Worm (Caenorhabditis elegans): Measurements from ENCODE around the gene grd-3.

DNA sequence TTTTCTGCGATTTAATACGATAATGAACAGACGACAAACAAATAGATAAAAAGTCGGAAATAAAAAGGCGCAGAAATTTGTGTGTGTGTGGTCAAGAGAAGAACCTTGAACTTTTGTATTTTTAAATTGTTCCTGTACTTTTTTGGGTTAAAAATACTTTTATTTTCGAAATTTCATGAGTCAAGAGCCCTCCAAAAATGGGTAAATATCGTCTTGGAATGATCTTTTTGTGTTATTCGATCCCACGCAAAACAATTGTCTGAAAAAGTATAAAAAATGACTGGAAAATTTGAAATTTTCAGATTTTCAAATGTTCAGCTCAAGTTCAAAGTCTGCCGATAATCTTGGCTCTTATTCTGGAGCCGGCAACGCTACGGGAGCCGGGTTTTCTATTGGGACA, 43.9 kb upstream of the grd-3 start, which contains the start of gene C04C3.14:
- no peak for TF ChIP-seq W03F9.2 (tag; optimal IDR thresholded peaks at IDR 0.05)
- TF ChIP-seq him-1 (tag; optimal IDR thresholded peaks at IDR 0.05) = no peak
- TF ChIP-seq dao-5 (tag; optimal IDR thresholded peaks at IDR 0.05) = no peak
